Fruit fly (Drosophila melanogaster) whole organism, wandering third instar larva: ENCODE results near the gene CG11030.

Experiments used
- Abd-B ChIP-seq: fragments of >200 bp; optimal IDR thresholded peaks from 2 replicates; lab custom pipeline; 2017; ENCODE audit warnings: missing biosample characterization, missing genetic modification characterization
- CG32264 ChIP-seq: fragments of 200-800 bp; sonication (Bioruptor generic); optimal IDR thresholded peaks from 2 replicates; lab custom pipeline; 2016; ENCODE audit warnings: missing biosample characterization, missing genetic modification characterization
- CG9705 ChIP-seq: fragments of 200-800 bp; sonication (Bioruptor generic); optimal IDR thresholded peaks from 2 replicates; lab custom pipeline; 2018; ENCODE audit warnings: missing biosample characterization, mild to moderate bottlenecking, missing genetic modification characterization
- CrebA ChIP-seq: fragments of 200-800 bp; sonication (Bioruptor generic); optimal IDR thresholded peaks from 2 replicates; lab custom pipeline; 2016; ENCODE audit warnings: missing biosample characterization, mild to moderate bottlenecking, missing genetic modification characterization, borderline replicate concordance
- Dfd ChIP-seq: fragments of >200 bp; optimal IDR thresholded peaks from 2 replicates; lab custom pipeline; 2017; ENCODE audit warnings: missing biosample characterization, missing genetic modification characterization
- Dif ChIP-seq: fragments of 200-275, 200-300 bp; sonication (Bioruptor generic); optimal IDR thresholded peaks from 2 replicates; lab custom pipeline; 2018; ENCODE audit warnings: missing biosample characterization, missing genetic modification characterization; ENCODE audit not compliant: partially characterized antibody
- GATAd ChIP-seq: sonication (Bioruptor generic); optimal IDR thresholded peaks from 2 replicates; lab custom pipeline; 2016; ENCODE audit warnings: missing biosample characterization, missing genetic modification characterization
- Hnf4 ChIP-seq: fragments of 200-800 bp; sonication (Bioruptor generic); optimal IDR thresholded peaks from 2 replicates; lab custom pipeline; 2016; ENCODE audit warnings: missing biosample characterization, mild to moderate bottlenecking, missing genetic modification characterization
- Hr78 ChIP-seq: fragments of >200 bp; optimal IDR thresholded peaks from 2 replicates; lab custom pipeline; 2017; ENCODE audit warnings: missing biosample characterization, missing genetic modification characterization
- Hr83 ChIP-seq: fragments of 200-300 bp; sonication (Bioruptor generic); optimal IDR thresholded peaks from 2 replicates; lab custom pipeline; 2016; ENCODE audit warnings: missing biosample characterization, mild to moderate bottlenecking, missing genetic modification characterization, moderate library complexity; ENCODE audit not compliant: poor library complexity, severe bottlenecking
- Jra ChIP-seq: sonication (Bioruptor generic); optimal IDR thresholded peaks from 2 replicates; lab custom pipeline; 2016; ENCODE audit warnings: missing biosample characterization, missing genetic modification characterization
- Mio ChIP-seq: sonication (Bioruptor generic); optimal IDR thresholded peaks from 2 replicates; lab custom pipeline; 2016; ENCODE audit warnings: missing biosample characterization, missing genetic modification characterization
- Myc ChIP-seq: fragments of >200 bp; optimal IDR thresholded peaks from 2 replicates; lab custom pipeline; 2017
- N ChIP-seq: fragments of >200 bp; optimal IDR thresholded peaks from 2 replicates; lab custom pipeline; 2018; ENCODE audit warnings: missing biosample characterization, missing external identifiers, missing genetic modification characterization
- Rel ChIP-seq, 2 experiments: fragments of 200-800 bp; sonication (Bioruptor generic) in 1 of 2; optimal IDR thresholded peaks; 2 replicates in 1 of 2; 3 replicates in 1 of 2; lab custom pipeline; 2016 to 2019; ENCODE audit warnings: mild to moderate bottlenecking in 2 of 2, missing biosample characterization in 2 of 2, missing genetic modification characterization in 2 of 2, moderate library complexity in 1 of 2
- Sp1 ChIP-seq: fragments of 200-800 bp; sonication (Bioruptor generic); optimal IDR thresholded peaks from 3 replicates; lab custom pipeline; 2019; ENCODE audit warnings: missing biosample characterization, mild to moderate bottlenecking, missing genetic modification characterization, moderate library complexity
- Vsx2 ChIP-seq: fragments of 200-300, 225-300 bp; sonication (Bioruptor generic); optimal IDR thresholded peaks from 2 replicates; lab custom pipeline; 2018; ENCODE audit warnings: missing biosample characterization, missing genetic modification characterization; ENCODE audit not compliant: partially characterized antibody
- br ChIP-seq: fragments of 200-800 bp; sonication (Bioruptor generic); optimal IDR thresholded peaks from 2 replicates; lab custom pipeline; 2016; ENCODE audit warnings: missing biosample characterization, missing genetic modification characterization
- brk ChIP-seq: fragments of 200-800 bp; sonication (Bioruptor generic); optimal IDR thresholded peaks from 2 replicates; lab custom pipeline; 2016; ENCODE audit warnings: missing biosample characterization, mild to moderate bottlenecking, missing genetic modification characterization
- dl ChIP-seq, 2 experiments: fragments of 175-275, 200-275 bp in 1 of 2; fragments of 200-275 bp in 1 of 2; sonication (Bioruptor generic); optimal IDR thresholded peaks; lab custom pipeline; 2018; ENCODE audit warnings: mild to moderate bottlenecking in 2 of 2, missing biosample characterization in 2 of 2, missing genetic modification characterization in 2 of 2, moderate library complexity in 2 of 2; ENCODE audit not compliant: partially characterized antibody in 2 of 2, insufficient read depth in 1 of 2
- dmrt93B ChIP-seq: fragments of 200-800 bp; sonication (Bioruptor generic); optimal IDR thresholded peaks from 2 replicates; lab custom pipeline; 2018; ENCODE audit warnings: missing biosample characterization, mild to moderate bottlenecking, missing genetic modification characterization
- dsf ChIP-seq: sonication (Bioruptor generic); optimal IDR thresholded peaks from 2 replicates; lab custom pipeline; 2016; ENCODE audit warnings: missing biosample characterization, missing genetic modification characterization, borderline replicate concordance
- ey ChIP-seq: fragments of 200-800 bp; sonication (Bioruptor generic); optimal IDR thresholded peaks from 2 replicates; lab custom pipeline; 2016; ENCODE audit warnings: missing biosample characterization, missing genetic modification characterization
- fru ChIP-seq: fragments of 200-800 bp; sonication (Bioruptor generic); optimal IDR thresholded peaks from 3 replicates; lab custom pipeline; 2016; ENCODE audit warnings: missing biosample characterization, mild to moderate bottlenecking, missing genetic modification characterization
- h ChIP-seq: fragments of 200-800 bp; sonication (Bioruptor generic); optimal IDR thresholded peaks from 3 replicates; lab custom pipeline; 2016; ENCODE audit warnings: missing biosample characterization, mild to moderate bottlenecking, missing genetic modification characterization
- jim ChIP-seq: fragments of 175-275, 200-325 bp; sonication (Bioruptor generic); optimal IDR thresholded peaks from 2 replicates; lab custom pipeline; 2016; ENCODE audit warnings: missing biosample characterization, mild to moderate bottlenecking, missing genetic modification characterization
- lola ChIP-seq: fragments of >200 bp; optimal IDR thresholded peaks from 2 replicates; lab custom pipeline; 2017; ENCODE audit warnings: missing biosample characterization, missing genetic modification characterization
- pan ChIP-seq: fragments of >200 bp; optimal IDR thresholded peaks from 2 replicates; lab custom pipeline; 2017
- psq ChIP-seq: fragments of 200-800 bp; sonication (Bioruptor generic); optimal IDR thresholded peaks from 3 replicates; lab custom pipeline; 2017; ENCODE audit warnings: missing biosample characterization, mild to moderate bottlenecking, missing genetic modification characterization, moderate library complexity
- rgr ChIP-seq: fragments of 200-800 bp; sonication (Bioruptor generic); optimal IDR thresholded peaks from 3 replicates; lab custom pipeline; 2016; ENCODE audit warnings: missing biosample characterization, mild to moderate bottlenecking, missing genetic modification characterization
- sage ChIP-seq: fragments of 200-800 bp; sonication (Bioruptor generic); optimal IDR thresholded peaks from 2 replicates; lab custom pipeline; 2016; ENCODE audit warnings: missing biosample characterization, mild to moderate bottlenecking, missing genetic modification characterization
- sv ChIP-seq: fragments of 200-800 bp; sonication (Bioruptor generic); optimal IDR thresholded peaks from 3 replicates; lab custom pipeline; 2016; ENCODE audit warnings: missing biosample characterization, missing genetic modification characterization
- tai ChIP-seq: sonication (Bioruptor generic); optimal IDR thresholded peaks from 2 replicates; lab custom pipeline; 2016; ENCODE audit warnings: missing biosample characterization, missing genetic modification characterization
- usp ChIP-seq: fragments of >200 bp; optimal IDR thresholded peaks from 2 replicates; lab custom pipeline; 2017; ENCODE audit warnings: missing biosample characterization, missing genetic modification characterization
- woc ChIP-seq: sonication (Bioruptor generic); optimal IDR thresholded peaks from 2 replicates; lab custom pipeline; 2016; ENCODE audit warnings: missing biosample characterization, mild to moderate bottlenecking, missing genetic modification characterization

Gene CG11030

dm6 chr2L:5766498-5767008 lies 42.1 kb downstream of the CG11030 start:
- TF ChIP-seq N (GFP tag; lab: Kevin White, UChicago) (no peak), lola (GFP tag; lab: Kevin White, UChicago) (no peak), Sp1 (GFP tag; lab: Kevin White, UChicago) (no peak), CG32264 (GFP tag; lab: Kevin White, UChicago) (no peak), CrebA (no peak), dsf (no peak), Mio (no peak), Abd-B (no peak)
- TF ChIP-seq, all 38 proteins: peak for 0

DNA sequence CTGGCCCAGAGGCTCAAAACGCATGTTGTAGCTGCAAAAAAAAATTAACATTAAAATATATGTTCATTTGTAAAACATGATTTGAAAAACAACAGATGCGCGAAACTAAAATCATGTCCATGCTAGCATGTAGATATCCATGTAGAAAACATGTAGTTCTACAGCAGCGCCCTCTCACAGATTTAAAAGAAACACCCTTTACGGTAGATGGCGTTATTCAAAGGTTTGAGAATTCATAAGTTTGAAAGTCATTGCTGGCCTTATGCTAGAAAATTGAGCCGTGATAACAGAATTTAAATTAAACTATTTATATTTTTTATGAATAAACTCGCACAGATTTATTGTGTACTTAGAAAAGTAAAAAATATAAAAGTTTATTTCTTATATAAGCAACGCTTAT lies 46.7 kb downstream of the CG11030 start:
- TF ChIP-seq Abd-B = no peak
- peak; percentile 98 for TF ChIP-seq Myc (lab: Kevin White, UChicago)
- peak; percentile 24 for TF ChIP-seq h

DNA sequence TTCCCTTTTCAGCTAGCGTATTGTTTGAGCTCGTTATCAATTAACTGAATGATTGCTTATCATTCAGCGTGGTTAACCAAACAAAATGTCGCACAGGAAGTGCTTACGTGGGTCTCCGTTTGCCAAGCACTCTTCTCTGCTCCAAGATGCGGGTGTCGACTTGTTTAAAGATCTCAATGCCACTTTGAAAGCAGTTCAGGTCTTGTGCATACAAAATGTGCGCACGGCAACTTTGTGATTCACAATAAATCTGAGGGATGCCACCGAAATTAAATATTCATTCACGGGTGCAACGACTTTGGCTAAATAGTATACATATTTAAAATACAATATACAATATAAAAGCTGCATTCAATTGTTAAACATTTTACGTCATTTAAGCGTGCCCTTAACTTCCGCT lies 47.8 kb downstream of the CG11030 start:
- no peak for TF ChIP-seq h
- TF ChIP-seq Hr78 (GFP tag; lab: Kevin White, UChicago) = no peak
- TF ChIP-seq pan (lab: Kevin White, UChicago) = no peak
- TF ChIP-seq Rel (GFP tag; optimal IDR thresholded peaks at IDR 0.05; lab: Kevin White, UChicago) = no peak
- peak; percentile 64 for TF ChIP-seq Rel (tag; optimal IDR thresholded peaks at IDR 0.05; lab: Kevin White, UChicago)
- TF ChIP-seq jim (GFP tag; lab: Kevin White, UChicago) = no peak
- no peak for TF ChIP-seq ey (GFP tag; lab: Kevin White, UChicago)
- TF ChIP-seq, all 38 proteins: peak for 1

dm6 chr2L:5778157-5778556 lies 53.7 kb downstream of the CG11030 start:
- peak; percentile 7 for TF ChIP-seq fru
- TF ChIP-seq brk (GFP tag; lab: Kevin White, UChicago) = no peak
- no peak for TF ChIP-seq dmrt93B (GFP tag; lab: Kevin White, UChicago)

dm6 chr2L:5780703-5781102 lies 56.2 kb downstream of the CG11030 start:
- TF ChIP-seq brk (GFP tag; lab: Kevin White, UChicago) (no peak), h (no peak), sv (GFP tag; lab: Kevin White, UChicago) (no peak), Abd-B (no peak), Myc (lab: Kevin White, UChicago) (no peak), tai (GFP tag; lab: Kevin White, UChicago) (no peak), dmrt93B (GFP tag; lab: Kevin White, UChicago) (no peak), GATAd (GFP tag; lab: Kevin White, UChicago) (no peak), Vsx2 (no peak), Dfd (GFP tag; lab: Kevin White, UChicago) (no peak), lola (GFP tag; lab: Kevin White, UChicago) (no peak)

- TF ChIP-seq Hnf4 (GFP tag; lab: Kevin White, UChicago) = no peak
- no peak for TF ChIP-seq Jra (GFP tag; lab: Kevin White, UChicago)
Observed at dm6 chr2L:5781181-5781580, 56.7 kb downstream of the CG11030 start.

- TF ChIP-seq psq (GFP tag; lab: Kevin White, UChicago) = no peak
- no peak for TF ChIP-seq fru
- no peak for TF ChIP-seq br (GFP tag; lab: Kevin White, UChicago)
- TF ChIP-seq CG9705 = no peak
- no peak for TF ChIP-seq Hr83 (GFP tag; lab: Kevin White, UChicago)
- TF ChIP-seq sage (GFP tag; lab: Kevin White, UChicago) = no peak
- TF ChIP-seq usp (GFP tag; lab: Kevin White, UChicago) = no peak
- TF ChIP-seq dmrt93B (GFP tag; lab: Kevin White, UChicago) = no peak
- no peak for TF ChIP-seq Dif
- TF ChIP-seq Mio = no peak
- no peak for TF ChIP-seq sv (GFP tag; lab: Kevin White, UChicago)
- TF ChIP-seq woc = no peak
- no peak for TF ChIP-seq rgr (GFP tag; lab: Kevin White, UChicago)
- no peak for TF ChIP-seq CG32264 (GFP tag; lab: Kevin White, UChicago)
- TF ChIP-seq dsf = no peak
- TF ChIP-seq GATAd (GFP tag; lab: Kevin White, UChicago) = no peak
- no peak for TF ChIP-seq lola (GFP tag; lab: Kevin White, UChicago)
- TF ChIP-seq jim (GFP tag; lab: Kevin White, UChicago) = no peak
- TF ChIP-seq dl (GFP tag; optimal IDR thresholded peaks at IDR 0.05; lab: Kevin White, UChicago; ENCODE audit: insufficient read depth in 1 of 2, partially characterized antibody in 2 of 2) = no peak
Observed at dm6 chr2L:5782866-5783265, 58.4 kb downstream of the CG11030 start.
